Fruit fly (Drosophila melanogaster) whole organism, embryonic: ENCODE measurements around the gene CG5849.

Experiments used
- CG10209 ChIP-seq: fragments of 200-800 bp; sonication (Bioruptor generic); optimal IDR thresholded peaks from 3 replicates; lab custom pipeline; 2017; ENCODE audit warnings: missing biosample characterization, mild to moderate bottlenecking, missing genetic modification characterization, missing genetic modification reagents
- CG10462 ChIP-seq: fragments of 200-800 bp; sonication (Bioruptor generic); optimal IDR thresholded peaks from 2 replicates; lab custom pipeline; 2016; ENCODE audit warnings: missing biosample characterization, missing genetic modification characterization
- CG10959 ChIP-seq: fragments of 200-800 bp; sonication (Bioruptor generic); IDR thresholded peaks from 2 replicates; pipeline ENCODE4 v1.3.6; 2022; ENCODE audit warnings: missing biosample characterization, missing genetic modification characterization
- CG11085 ChIP-seq: fragments of 200-800 bp; sonication (Bioruptor generic); IDR thresholded peaks from 2 replicates; pipeline ENCODE4 v1.3.6; 2022; ENCODE audit warnings: missing biosample characterization, missing genetic modification characterization
- CG11504 ChIP-seq: fragments of 200-800 bp; sonication (Bioruptor generic); optimal IDR thresholded peaks from 3 replicates; lab custom pipeline; 2019; ENCODE audit warnings: missing biosample characterization, mild to moderate bottlenecking, missing genetic modification characterization, moderate library complexity
- CG13424 ChIP-seq: fragments of 200-800 bp; sonication (Bioruptor generic); optimal IDR thresholded peaks from 2 replicates; lab custom pipeline; 2019; ENCODE audit warnings: missing biosample characterization, mild to moderate bottlenecking, missing genetic modification characterization, moderate library complexity
- CG13624 ChIP-seq: fragments of 200-800 bp; sonication (Bioruptor generic); optimal IDR thresholded peaks from 2 replicates; lab custom pipeline; 2016; ENCODE audit warnings: missing biosample characterization, missing genetic modification characterization
- CG14441 ChIP-seq: fragments of 200-800 bp; sonication (Bioruptor generic); IDR thresholded peaks from 2 replicates; pipeline ENCODE4 v1.3.6; 2022; ENCODE audit warnings: missing biosample characterization, missing genetic modification characterization
- CG15011 ChIP-seq: fragments of 200-800 bp; sonication (Bioruptor generic); optimal IDR thresholded peaks from 3 replicates; lab custom pipeline; 2018; ENCODE audit warnings: missing biosample characterization, mild to moderate bottlenecking, missing genetic modification characterization
- CG17186 ChIP-seq: fragments of 200-800 bp; sonication (Bioruptor generic); optimal IDR thresholded peaks from 3 replicates; lab custom pipeline; 2017; ENCODE audit warnings: missing biosample characterization, missing genetic modification reagents, missing genetic modification characterization
- CG17385 ChIP-seq: fragments of 200-800 bp; sonication (Bioruptor generic); optimal IDR thresholded peaks from 3 replicates; lab custom pipeline; 2018; ENCODE audit warnings: missing biosample characterization, mild to moderate bottlenecking, missing genetic modification characterization
- CG18011 ChIP-seq: fragments of 200-800 bp; sonication (Bioruptor generic); optimal IDR thresholded peaks from 2 replicates; lab custom pipeline; 2017; ENCODE audit warnings: missing biosample characterization, missing genetic modification characterization, mild to moderate bottlenecking, moderate library complexity, missing genotype
- CG2120 ChIP-seq: fragments of 200-800 bp; sonication (Bioruptor generic); optimal IDR thresholded peaks from 3 replicates; lab custom pipeline; 2016; ENCODE audit warnings: missing biosample characterization, missing genetic modification characterization
- CG2199 ChIP-seq: fragments of 200-800 bp; sonication (Bioruptor generic); IDR thresholded peaks from 3 replicates; pipeline ENCODE4 v1.3.6; 2022; ENCODE audit warnings: missing biosample characterization, missing genetic modification characterization
- CG4282 ChIP-seq: fragments of 200-800 bp; sonication (Bioruptor generic); optimal IDR thresholded peaks from 2 replicates; lab custom pipeline; 2016; ENCODE audit warnings: missing biosample characterization, missing genetic modification characterization
- CG4424 ChIP-seq: fragments of 200-800 bp; sonication (Bioruptor generic); optimal IDR thresholded peaks from 3 replicates; lab custom pipeline; 2016; ENCODE audit warnings: missing biosample characterization, missing genetic modification characterization
- CG6683 ChIP-seq: fragments of 200-800 bp; sonication (Bioruptor generic); optimal IDR thresholded peaks from 2 replicates; lab custom pipeline; 2017; ENCODE audit warnings: missing biosample characterization, mild to moderate bottlenecking, missing genetic modification characterization, missing genetic modification reagents
- CG7372 ChIP-seq: fragments of 200-800 bp; sonication (Bioruptor generic); IDR thresholded peaks from 2 replicates; pipeline ENCODE4 v1.3.6; 2022; ENCODE audit warnings: missing biosample characterization, missing genetic modification characterization
- Chrac-16 ChIP-seq: fragments of 200-800 bp; sonication (Bioruptor generic); optimal IDR thresholded peaks from 3 replicates; lab custom pipeline; 2016; ENCODE audit warnings: missing biosample characterization, missing genetic modification characterization
- CkIIα-i1 ChIP-seq: fragments of 200-800 bp; sonication (Bioruptor generic); IDR thresholded peaks from 2 replicates; pipeline ENCODE4 v1.3.6; 2022; ENCODE audit warnings: missing biosample characterization, missing genetic modification characterization
- D19A ChIP-seq: fragments of 200-800 bp; optimal IDR thresholded peaks from 3 replicates; lab custom pipeline; 2019; ENCODE audit warnings: missing biosample characterization, mild to moderate bottlenecking, missing genetic modification characterization, moderate library complexity
- D19B ChIP-seq: fragments of 200-800 bp; sonication (Bioruptor generic); optimal IDR thresholded peaks from 2 replicates; lab custom pipeline; 2017; ENCODE audit warnings: missing biosample characterization, mild to moderate bottlenecking, missing genetic modification characterization
- Dfd ChIP-seq, 2 experiments: fragments of >200 bp; optimal IDR thresholded peaks; 2 replicates each; lab custom pipeline; 2017; ENCODE audit warnings: missing biosample characterization in 2 of 2, missing genetic modification characterization in 2 of 2
- Dll ChIP-seq: fragments of 200-800 bp; sonication (Bioruptor generic); IDR thresholded peaks from 4 replicates; pipeline ENCODE4 v1.3.6; 2022; ENCODE audit warnings: missing biosample characterization, missing genetic modification characterization; ENCODE audit not compliant: partially characterized antibody
- Fer1 ChIP-seq: fragments of 200-800 bp; sonication (Bioruptor generic); optimal IDR thresholded peaks from 2 replicates; lab custom pipeline; 2017; ENCODE audit warnings: missing biosample characterization, mild to moderate bottlenecking, missing genetic modification characterization
- Max ChIP-seq: fragments of 200-800 bp; sonication (Bioruptor generic); optimal IDR thresholded peaks from 2 replicates; lab custom pipeline; 2016; ENCODE audit warnings: missing biosample characterization, mild to moderate bottlenecking, missing genetic modification characterization
- Myb ChIP-seq: fragments of 200-800 bp; sonication (Bioruptor generic); optimal IDR thresholded peaks from 2 replicates; lab custom pipeline; 2016; ENCODE audit warnings: missing biosample characterization, missing genetic modification characterization
- Opbp ChIP-seq: fragments of 200-800 bp; sonication (Bioruptor generic); IDR thresholded peaks from 3 replicates; pipeline ENCODE4 v1.3.6; 2022; ENCODE audit warnings: missing biosample characterization, missing genetic modification characterization; ENCODE audit not compliant: partially characterized antibody
- Tbp ChIP-seq: fragments of >200 bp; optimal IDR thresholded peaks from 2 replicates; lab custom pipeline; 2018; ENCODE audit warnings: missing biosample characterization, missing genetic modification characterization
- YL-1 ChIP-seq: fragments of 200-800 bp; sonication (Bioruptor generic); optimal IDR thresholded peaks from 3 replicates; lab custom pipeline; 2017; ENCODE audit warnings: missing biosample characterization, mild to moderate bottlenecking, missing genetic modification characterization
- ac ChIP-seq: fragments of 200-800 bp; sonication (Bioruptor generic); optimal IDR thresholded peaks from 3 replicates; lab custom pipeline; 2017; ENCODE audit warnings: missing biosample characterization, mild to moderate bottlenecking, missing genetic modification characterization
- al ChIP-seq: fragments of 200-800 bp; sonication (Bioruptor generic); IDR thresholded peaks from 2 replicates; pipeline ENCODE4 v1.3.6; 2022; ENCODE audit warnings: missing biosample characterization, missing genetic modification characterization
- bbx ChIP-seq: fragments of 200-800 bp; sonication (Bioruptor generic); IDR thresholded peaks from 2 replicates; pipeline ENCODE4 v1.3.6; 2022; ENCODE audit warnings: missing biosample characterization, missing genetic modification characterization; ENCODE audit not compliant: partially characterized antibody
- dysf ChIP-seq: fragments of 200-800 bp; sonication (Bioruptor generic); IDR thresholded peaks from 3 replicates; pipeline ENCODE4 v1.3.6; 2022; ENCODE audit warnings: missing biosample characterization, missing genetic modification characterization
- en ChIP-seq: fragments of 200-800 bp; sonication (Bioruptor generic); optimal IDR thresholded peaks from 2 replicates; lab custom pipeline; 2016; ENCODE audit warnings: missing biosample characterization, missing genetic modification characterization
- exex ChIP-seq: fragments of 200-800 bp; sonication (Bioruptor generic); optimal IDR thresholded peaks from 4 replicates; lab custom pipeline; 2018; ENCODE audit warnings: missing biosample characterization, mild to moderate bottlenecking, missing genetic modification characterization, moderate library complexity
- fd3F ChIP-seq: fragments of 200-800 bp; sonication (Bioruptor generic); optimal IDR thresholded peaks from 2 replicates; lab custom pipeline; 2018; ENCODE audit warnings: missing biosample characterization, mild to moderate bottlenecking, missing genetic modification characterization, moderate library complexity
- ftz-f1 ChIP-seq: fragments of 200-800 bp; sonication (Bioruptor generic); optimal IDR thresholded peaks from 2 replicates; lab custom pipeline; 2016; ENCODE audit warnings: missing biosample characterization, missing genetic modification characterization
- gem ChIP-seq: fragments of 200-800 bp; sonication (Bioruptor generic); optimal IDR thresholded peaks from 2 replicates; lab custom pipeline; 2019; ENCODE audit warnings: missing biosample characterization, mild to moderate bottlenecking, missing genetic modification characterization, moderate library complexity
- grau ChIP-seq: fragments of 200-800 bp; optimal IDR thresholded peaks from 3 replicates; lab custom pipeline; 2019; ENCODE audit warnings: missing biosample characterization, mild to moderate bottlenecking, missing genetic modification characterization, moderate library complexity
- h ChIP-seq: fragments of >200 bp; optimal IDR thresholded peaks from 2 replicates; lab custom pipeline; 2017
- kay ChIP-seq: fragments of 200-800 bp; sonication (Bioruptor generic); optimal IDR thresholded peaks from 2 replicates; lab custom pipeline; 2016; ENCODE audit warnings: missing biosample characterization, missing genetic modification characterization
- mld ChIP-seq: fragments of 200-800 bp; sonication (Bioruptor generic); IDR thresholded peaks from 3 replicates; pipeline ENCODE4 v1.3.6; 2022; ENCODE audit warnings: missing biosample characterization, missing genetic modification characterization; ENCODE audit not compliant: partially characterized antibody
- pfk ChIP-seq: fragments of 200-800 bp; sonication (Bioruptor generic); optimal IDR thresholded peaks from 2 replicates; lab custom pipeline; 2018; ENCODE audit warnings: missing biosample characterization, mild to moderate bottlenecking, missing genetic modification characterization, moderate library complexity
- pnt ChIP-seq: fragments of 200-800 bp; sonication (Bioruptor generic); optimal IDR thresholded peaks from 3 replicates; lab custom pipeline; 2016; ENCODE audit warnings: missing biosample characterization, missing genetic modification characterization
- sisA ChIP-seq: fragments of 200-800 bp; sonication (Bioruptor generic); IDR thresholded peaks from 2 replicates; pipeline ENCODE4 v1.3.6; 2022; ENCODE audit warnings: missing biosample characterization, missing genetic modification characterization
- so ChIP-seq: fragments of 200-800 bp; sonication (Bioruptor generic); IDR thresholded peaks from 3 replicates; pipeline ENCODE4 v1.3.6; 2022; ENCODE audit warnings: missing biosample characterization, missing genetic modification characterization
- stc ChIP-seq: fragments of 200-800 bp; sonication (Bioruptor generic); IDR thresholded peaks from 2 replicates; pipeline ENCODE4 v1.3.6; 2022; ENCODE audit warnings: missing biosample characterization, missing genetic modification characterization
- tio ChIP-seq: fragments of 200-800 bp; sonication (Bioruptor generic); optimal IDR thresholded peaks from 2 replicates; lab custom pipeline; 2017; ENCODE audit warnings: missing biosample characterization, missing genetic modification characterization, inconsistent platforms
- unpg ChIP-seq: fragments of 200-800 bp; sonication (Bioruptor generic); optimal IDR thresholded peaks from 3 replicates; lab custom pipeline; 2018; ENCODE audit warnings: missing biosample characterization, mild to moderate bottlenecking, missing genetic modification characterization, moderate library complexity
- zfh1 ChIP-seq: fragments of 200-800 bp; sonication (Bioruptor generic); IDR thresholded peaks from 3 replicates; pipeline ENCODE4 v1.3.6; 2022; ENCODE audit warnings: missing biosample characterization, missing genetic modification characterization

The CG5849 gene

DNA sequence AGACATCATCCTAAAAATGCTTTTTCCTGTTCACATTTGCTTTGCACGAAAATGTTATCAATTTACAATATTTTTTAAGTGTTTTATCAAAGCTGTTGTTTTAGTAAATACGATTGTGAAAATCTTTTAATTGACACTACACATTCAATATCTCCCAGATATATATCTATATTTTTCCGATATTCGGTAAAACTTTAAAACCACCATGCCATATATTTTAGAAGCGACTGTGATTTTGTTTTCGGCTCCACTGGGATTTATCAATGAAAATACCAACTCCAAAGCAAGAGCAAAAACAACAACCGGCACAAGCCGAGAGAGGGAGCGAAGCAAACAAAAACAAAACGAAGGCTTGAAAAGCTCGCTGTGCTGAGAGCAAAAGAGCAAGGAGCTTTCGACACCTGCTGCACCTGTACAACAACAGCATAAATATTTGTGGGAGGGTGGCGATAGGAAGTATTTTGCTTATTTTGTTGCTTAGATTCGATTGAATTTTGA lies 19.9 kb upstream of the CG5849 start (continued):
- TF ChIP-seq CG18011 (GFP tag; lab: Kevin White, UChicago) = peak; percentile 31
- TF ChIP-seq CG17186 (GFP tag; lab: Kevin White, UChicago) = no peak
- peak; percentile 77 for TF ChIP-seq gem (tag; lab: Kevin White, UChicago)
- no peak for TF ChIP-seq Tbp
- TF ChIP-seq D19B = peak; percentile 1
- no peak for TF ChIP-seq Opbp (GFP tag; lab: Robert Waterston, UW)
- TF ChIP-seq CG4282 = no peak
- TF ChIP-seq al (GFP tag; lab: Robert Waterston, UW) = peak; percentile 46; the same call in 1 of the 2 replicates
- TF ChIP-seq CG2199 (GFP tag; lab: Robert Waterston, UW) = no peak
- TF ChIP-seq CG4424 (GFP tag; lab: Kevin White, UChicago) = peak; percentile 26
- peak; percentile 66 for TF ChIP-seq CG11504 (tag; lab: Kevin White, UChicago)
- TF ChIP-seq so = no peak
- TF ChIP-seq Dll (GFP tag; lab: Robert Waterston, UW) = no peak
- peak; percentile 33 for TF ChIP-seq CG17385 (GFP tag; lab: Kevin White, UChicago)
- no peak for TF ChIP-seq stc (GFP tag; lab: Robert Waterston, UW)
- no peak for TF ChIP-seq ftz-f1
- TF ChIP-seq CG15011 = peak; percentile 6
- TF ChIP-seq Chrac-16 (GFP tag; lab: Kevin White, UChicago) = peak; percentile 24
- peak; percentile 47 for TF ChIP-seq fd3F (GFP tag; lab: Kevin White, UChicago)
- TF ChIP-seq CG10209 (GFP tag; lab: Kevin White, UChicago) = peak; percentile 42
- no peak for TF ChIP-seq YL-1 (GFP tag; lab: Kevin White, UChicago)
- no peak for TF ChIP-seq h (lab: Kevin White, UChicago)
- TF ChIP-seq grau (tag; lab: Kevin White, UChicago) = peak; percentile 53
- peak; percentile 52; the same call in 1 of the 2 replicates for TF ChIP-seq CG14441
- TF ChIP-seq kay = no peak
- no peak for TF ChIP-seq Fer1 (GFP tag; lab: Kevin White, UChicago)
- no peak for TF ChIP-seq pfk (GFP tag; lab: Kevin White, UChicago)
- no peak for TF ChIP-seq mld (GFP tag; lab: Robert Waterston, UW)
- TF ChIP-seq tio (GFP tag; lab: Kevin White, UChicago) = peak; percentile 34
- TF ChIP-seq CG10462 (GFP tag; lab: Kevin White, UChicago) = peak; percentile 3
- no peak for TF ChIP-seq Dfd (GFP tag; optimal IDR thresholded peaks at IDR 0.05; lab: Kevin White, UChicago)
- peak; percentile 65 for TF ChIP-seq unpg (GFP tag; lab: Kevin White, UChicago)
- TF ChIP-seq sisA (GFP tag; lab: Robert Waterston, UW) = no peak
- no peak for TF ChIP-seq CG6683 (GFP tag; lab: Kevin White, UChicago)
- TF ChIP-seq dysf (GFP tag; lab: Robert Waterston, UW) = peak; percentile 45; the same call in 1 of the 3 replicates
- peak; percentile 71 for TF ChIP-seq CG2120 (GFP tag; lab: Kevin White, UChicago)
- TF ChIP-seq pnt (GFP tag; lab: Kevin White, UChicago) = no peak
- no peak for TF ChIP-seq CG11085 (GFP tag; lab: Robert Waterston, UW)
- TF ChIP-seq CkIIα-i1 = no peak
- peak; percentile 25 for TF ChIP-seq CG13624
- TF ChIP-seq CG13424 (tag; lab: Kevin White, UChicago) = peak; percentile 57
- TF ChIP-seq CG10959 = no peak
- no peak for TF ChIP-seq en (GFP tag; lab: Kevin White, UChicago)
- TF ChIP-seq zfh1 = 0 out of 3 replicates have a peak, but pooled peaks have one; percentile 20
- peak; percentile 38 for TF ChIP-seq D19A (tag; lab: Kevin White, UChicago)
- no peak for TF ChIP-seq Myb (GFP tag; lab: Kevin White, UChicago)
- TF ChIP-seq exex (tag; lab: Kevin White, UChicago) = no peak
- TF ChIP-seq CG7372 (GFP tag; lab: Robert Waterston, UW) = no peak
- no peak for TF ChIP-seq ac (GFP tag; lab: Kevin White, UChicago)
- TF ChIP-seq Max = no peak
- no peak for TF ChIP-seq bbx
